Worm (Caenorhabditis elegans) whole organism, dauer: ENCODE results near the gene unc-60.

ENCODE experiments used
- unc-62 ChIP-seq: sonication (generic microtip); optimal IDR thresholded peaks from 2 replicates; lab custom pipeline; 2017; ENCODE audit warnings: missing biosample characterization, missing genetic modification reagents, missing genetic modification characterization

The unc-60 gene

ce11 chrV:1474486-1475125, at the start of gene unc-60, which contains the start of gene F53E2.2:
TSS of gene unc-60 (plus strand) at chrV:1475086.
TSS of gene F53E2.2 (plus strand) at chrV:1475086.
- no peak for TF ChIP-seq unc-62 (GFP tag; lab: Kevin White, UChicago)

ce11 chrV:1425595-1425994, 49.3 kb upstream of the unc-60 start, which contains the start of gene R12A1.3:
TSS of gene R12A1.3 (minus strand) at chrV:1425794.
- no peak for TF ChIP-seq unc-62 (GFP tag; lab: Kevin White, UChicago)

DNA sequence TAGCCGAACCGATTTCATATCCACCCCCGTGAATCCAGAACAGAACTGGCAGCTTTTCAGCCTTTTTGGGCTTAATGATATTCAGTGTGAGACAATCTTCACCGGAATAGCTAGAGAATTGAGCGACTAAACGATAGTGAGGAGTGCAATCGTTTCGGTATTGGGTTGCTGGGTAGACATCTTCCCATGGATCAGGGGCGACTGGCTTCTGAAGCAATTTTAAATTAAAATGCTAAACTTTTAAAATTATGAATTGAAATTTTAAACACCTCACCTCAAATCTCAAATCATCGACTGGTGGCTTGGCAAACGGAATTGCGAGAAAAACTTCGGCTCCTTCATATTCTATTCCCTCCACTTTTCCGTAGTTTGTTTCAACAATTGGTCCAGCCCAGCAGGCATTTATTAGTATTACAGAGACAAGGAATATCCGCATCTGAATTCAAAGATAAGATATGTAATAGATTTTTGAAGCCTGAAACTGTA, 43.1 kb upstream of the unc-60 start, which contains the start of gene ges-1:
ges-1 (minus strand) TSS at position 436 of the 486 bp plus-strand sequence.
- TF ChIP-seq unc-62 (GFP tag; lab: Kevin White, UChicago), result no peak

DNA sequence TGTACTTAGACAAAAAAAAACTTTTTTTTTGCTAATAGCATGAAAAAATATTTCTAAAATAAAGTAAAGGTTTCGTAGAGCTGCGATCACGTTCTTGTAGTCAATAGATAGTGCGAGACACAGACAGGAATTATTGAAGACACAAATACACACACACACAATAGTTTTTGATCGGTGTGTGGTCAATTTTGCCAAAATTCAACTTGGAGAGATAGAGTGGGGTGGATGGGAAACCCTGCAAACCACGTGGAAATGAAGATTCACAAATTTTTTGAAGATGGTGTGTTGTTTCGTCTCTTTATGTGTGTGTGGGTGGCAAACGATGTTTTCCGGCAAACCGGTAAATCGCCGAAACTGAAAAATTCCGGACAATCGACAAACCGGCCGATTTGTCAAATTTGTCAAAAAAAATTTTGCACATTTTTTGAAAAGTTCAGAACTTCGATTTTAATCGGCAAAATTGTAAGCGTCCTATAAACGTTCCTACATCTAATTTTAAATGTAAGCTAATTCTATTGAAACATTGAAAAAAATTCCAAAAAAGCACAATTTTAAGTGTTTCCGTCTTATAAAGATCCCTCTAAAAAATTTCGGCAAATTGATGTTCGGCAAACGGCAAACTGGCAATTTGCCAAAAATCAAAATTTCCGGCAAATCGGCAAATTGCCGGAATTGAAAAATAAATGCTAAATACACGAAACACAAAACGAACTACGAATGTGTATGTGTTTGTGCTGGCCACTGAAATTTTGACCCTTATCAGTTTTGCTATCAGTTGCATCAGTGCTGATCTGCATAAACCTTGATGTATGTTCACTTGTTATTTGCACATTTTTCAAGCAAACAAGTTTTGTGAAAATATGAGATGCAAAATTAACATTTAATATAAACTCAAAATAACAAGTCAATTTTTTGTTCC, 42.1 kb upstream of the unc-60 start:
- no peak for TF ChIP-seq unc-62 (GFP tag; lab: Kevin White, UChicago)

DNA sequence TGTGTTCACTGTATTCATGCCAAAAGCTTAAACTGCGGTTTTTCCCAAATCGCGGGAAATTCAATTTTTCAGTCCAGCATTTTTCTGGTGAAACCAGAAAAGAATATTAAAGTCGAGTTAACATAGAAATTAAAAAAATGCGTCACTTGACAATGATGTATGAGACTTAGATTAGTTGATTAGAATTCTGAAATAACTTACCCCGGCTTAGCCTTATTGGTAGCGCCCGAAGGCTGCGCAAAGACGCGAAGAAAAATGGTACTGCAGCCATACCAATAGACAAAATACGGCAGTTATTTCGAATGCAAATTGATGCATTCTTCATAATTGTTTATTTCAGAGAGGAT, 41.5 kb upstream of the unc-60 start:
- TF ChIP-seq unc-62 (GFP tag; lab: Kevin White, UChicago), result no peak

ce11 chrV:1434398-1434797, 40.5 kb upstream of the unc-60 start:
- TF ChIP-seq unc-62 (GFP tag; lab: Kevin White, UChicago), result no peak

ce11 chrV:1435106-1435505, 39.8 kb upstream of the unc-60 start:
- no peak for TF ChIP-seq unc-62 (GFP tag; lab: Kevin White, UChicago)

- TF ChIP-seq unc-62 (GFP tag; lab: Kevin White, UChicago), result no peak
Measured at ce11 chrV:1438205-1438604, 36.7 kb upstream of the unc-60 start.

ce11 chrV:1438832-1439231, 36.1 kb upstream of the unc-60 start, which contains the start of gene R09B5.11:
TSS of gene R09B5.11 (plus strand) at chrV:1439205.
- TF ChIP-seq unc-62 (GFP tag; lab: Kevin White, UChicago), result no peak

DNA sequence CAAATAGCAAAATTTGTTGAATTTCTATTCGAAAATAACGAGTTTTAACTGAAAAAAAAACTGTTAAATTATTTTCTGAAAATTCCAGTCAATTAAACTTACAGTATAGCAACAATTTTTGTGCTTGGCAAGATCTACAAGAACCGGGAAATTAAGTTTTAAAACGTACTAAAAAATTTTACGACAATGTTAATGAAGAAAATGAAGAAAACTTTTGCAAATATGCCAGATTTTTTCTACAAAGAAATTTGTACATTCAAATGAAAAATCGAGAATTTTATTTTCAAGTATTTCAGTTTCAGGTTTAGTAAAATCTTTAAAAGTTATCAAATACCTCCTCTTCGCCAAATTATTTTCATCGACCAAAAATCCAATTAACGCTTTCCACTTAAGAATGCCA, 32.8 kb upstream of the unc-60 start, which contains the start of gene cnc-11:
cnc-11 (plus strand) TSS at position 301 of the 400 bp plus-strand sequence.
- no peak for TF ChIP-seq unc-62 (GFP tag; lab: Kevin White, UChicago)

ce11 chrV:1444180-1444579, 30.7 kb upstream of the unc-60 start, which contains the start of gene cnc-1:
TSS of gene cnc-1 (minus strand) at chrV:1444280.
- no peak for TF ChIP-seq unc-62 (GFP tag; lab: Kevin White, UChicago)

- no peak for TF ChIP-seq unc-62 (GFP tag; lab: Kevin White, UChicago)
Measured at ce11 chrV:1445081-1445480, 29.8 kb upstream of the unc-60 start, which contains the start of gene cnc-5. TSS of gene cnc-5 (plus strand) at chrV:1445381.

- no peak for TF ChIP-seq unc-62 (GFP tag; lab: Kevin White, UChicago)
Measured at ce11 chrV:1447079-1447478, 27.8 kb upstream of the unc-60 start, which contains the start of gene cnc-4. TSS of gene cnc-4 (plus strand) at chrV:1447195.

DNA sequence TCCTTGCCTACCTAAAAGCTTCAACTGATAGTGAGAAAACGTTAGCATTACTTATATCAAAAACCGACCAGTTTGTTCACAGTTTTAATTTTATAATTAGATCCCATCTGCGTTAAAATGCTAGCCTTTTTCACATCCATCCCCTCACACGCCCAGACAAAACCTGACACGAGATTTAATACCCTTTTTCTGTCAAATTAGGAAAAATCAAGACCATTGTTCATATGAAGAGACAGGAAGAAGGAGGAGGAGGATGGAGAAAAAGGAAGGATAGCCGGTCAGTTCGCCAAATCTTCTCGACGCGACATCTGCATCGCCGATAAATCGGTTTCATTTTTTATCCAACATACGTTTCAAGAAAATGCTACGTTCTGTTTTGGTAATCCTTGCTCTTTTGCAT, 27.2 kb upstream of the unc-60 start, which contains the start of gene cnc-3:
cnc-3 (plus strand) TSS at position 281 of the 400 bp plus-strand sequence.
- no peak for TF ChIP-seq unc-62 (GFP tag; lab: Kevin White, UChicago)

DNA sequence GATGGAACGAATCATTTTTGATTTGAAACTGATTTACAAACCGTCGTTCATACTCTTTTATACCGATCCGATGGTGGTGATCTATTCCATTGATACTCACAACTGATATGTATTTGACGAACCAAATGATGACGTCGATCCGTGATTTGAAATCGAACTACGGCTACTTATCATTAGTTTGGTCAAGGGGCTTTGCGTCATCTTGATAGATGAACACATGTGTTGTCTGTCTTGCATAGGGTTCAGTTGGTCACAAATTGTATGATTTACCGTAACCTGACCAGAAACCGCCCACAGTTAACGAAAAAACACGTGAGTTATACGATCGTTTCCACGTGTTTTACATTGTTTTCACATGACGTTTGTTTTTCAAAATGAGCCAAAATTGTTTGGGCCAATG, 24.7 kb upstream of the unc-60 start, which contains the start of gene cnc-2:
cnc-2 (minus strand) TSS at position 24 of the 400 bp plus-strand sequence.
- TF ChIP-seq unc-62 (GFP tag; lab: Kevin White, UChicago), result no peak

- TF ChIP-seq unc-62 (GFP tag; lab: Kevin White, UChicago), result no peak
Measured at ce11 chrV:1451334-1451733, 23.6 kb upstream of the unc-60 start, which contains the start of gene srj-23. TSS of gene srj-23 (plus strand) at chrV:1451634.
